Fruit fly (Drosophila melanogaster) Kc167 (cell line): ENCODE measurements around the gene CG7912.

ENCODE experiments used
- Myc ChIP-seq: fragments of >200 bp; optimal IDR thresholded peaks from 2 replicates; lab custom pipeline; 2017; ENCODE audit warnings: missing external identifiers
- Sin3A ChIP-seq: fragments of >200 bp; optimal IDR thresholded peaks from 2 replicates; lab custom pipeline; 2018; ENCODE audit warnings: missing external identifiers
- h ChIP-seq: fragments of >200 bp; optimal IDR thresholded peaks from 3 replicates; lab custom pipeline; 2018; ENCODE audit warnings: missing external identifiers
- insv ChIP-seq: fragments of >200 bp; optimal IDR thresholded peaks from 3 replicates; lab custom pipeline; 2018; ENCODE audit warnings: missing external identifiers
- psq ChIP-seq: fragments of >200 bp; optimal IDR thresholded peaks from 2 replicates; lab custom pipeline; 2017; ENCODE audit warnings: missing external identifiers

- TF ChIP-seq psq (lab: Kevin White, UChicago) (no peak), insv (no peak), h (lab: Kevin White, UChicago) (no peak), Myc (lab: Kevin White, UChicago) (no peak), Sin3A (lab: Kevin White, UChicago) (no peak)
These were observed 12.8 kb upstream of the CG7912 start, which contains the start of gene Mgat2 for dm6 chr3R:30021559-30022451.
